Worm (Caenorhabditis elegans) whole organism, L1 larva: Measurements from ENCODE around the gene F20D6.11.

Experiments
- C04F5.9 ChIP-seq: sonication (generic microtip); optimal IDR thresholded peaks from 2 replicates; lab custom pipeline; 2016; ENCODE audit warnings: missing genetic modification characterization, missing compliant biosample characterization
- C16A3.4 ChIP-seq: fragments of 150-350 bp; optimal IDR thresholded peaks from 2 replicates; lab custom pipeline; 2014; ENCODE audit warnings: missing biosample characterization, missing genetic modification characterization
- C34B4.2 ChIP-seq: sonication (generic microtip); optimal IDR thresholded peaks from 2 replicates; lab custom pipeline; 2017; ENCODE audit warnings: mild to moderate bottlenecking, missing genetic modification characterization, missing compliant biosample characterization
- Y116A8C.19 ChIP-seq: sonication (generic microtip); optimal IDR thresholded peaks from 2 replicates; lab custom pipeline; 2016; ENCODE audit warnings: missing compliant biosample characterization, missing genetic modification characterization, borderline replicate concordance
- aha-1 ChIP-seq: fragments of 150-350 bp; optimal IDR thresholded peaks from 2 replicates; lab custom pipeline; 2014; ENCODE audit warnings: missing biosample characterization, missing genetic modification characterization
- blmp-1 ChIP-seq: fragments of 150-350 bp; optimal IDR thresholded peaks from 2 replicates; lab custom pipeline; 2014; ENCODE audit warnings: missing biosample characterization, missing genetic modification characterization
- ceh-63 ChIP-seq: fragments of 200-800 bp; sonication (Bioruptor generic); optimal IDR thresholded peaks from 2 replicates; lab custom pipeline; 2018; ENCODE audit warnings: mild to moderate bottlenecking, missing genetic modification characterization, missing compliant biosample characterization
- ceh-8 ChIP-seq: fragments of 200-800 bp; sonication (Bioruptor generic); optimal IDR thresholded peaks from 2 replicates; lab custom pipeline; 2018; ENCODE audit warnings: mild to moderate bottlenecking, missing genetic modification characterization, moderate library complexity, missing compliant biosample characterization
- ceh-82 ChIP-seq, 3 experiments: fragments of 150-350 bp in 1 of 3; sonication (generic microtip) in 2 of 3; optimal IDR thresholded peaks; 2 replicates each; lab custom pipeline; 2014 to 2017; ENCODE audit warnings: missing biosample characterization in 3 of 3, missing genetic modification characterization in 3 of 3
- dpl-1 ChIP-seq, 3 experiments: fragments of 150-350 bp in 2 of 3; sonication (generic microtip) in 1 of 3; optimal IDR thresholded peaks; 2 replicates each; lab custom pipeline; 2014 to 2017; ENCODE audit warnings: missing biosample characterization in 3 of 3, missing genetic modification characterization in 3 of 3, missing genetic modification reagents in 3 of 3
- efl-1 ChIP-seq, 4 experiments: fragments of 150-350 bp; optimal IDR thresholded peaks in 3 of 4; peaks in 1 of 4; 1 replicate in 1 of 4; 2 replicates in 3 of 4; lab custom pipeline; 2014; ENCODE audit warnings: missing biosample characterization in 2 of 4, missing genetic modification characterization in 2 of 4, missing genetic modification reagents in 2 of 4
- egl-27 ChIP-seq, 2 experiments: fragments of 150-350 bp in 1 of 2; sonication (generic microtip); optimal IDR thresholded peaks; 3 replicates each; lab custom pipeline; 2017 to 2018; ENCODE audit warnings: missing biosample characterization in 2 of 2, missing genetic modification characterization in 2 of 2, missing genetic modification reagents in 2 of 2
- elt-2 ChIP-seq: sonication (generic microtip); optimal IDR thresholded peaks from 2 replicates; lab custom pipeline; 2016; ENCODE audit warnings: missing genetic modification characterization, mild to moderate bottlenecking, inconsistent platforms, missing compliant biosample characterization, missing genetic modification reagents
- elt-3 ChIP-seq, 6 experiments: fragments of 150-350 bp in 1 of 6; sonication (generic microtip); optimal IDR thresholded peaks; 2 replicates each; lab custom pipeline; 2017 to 2018; ENCODE audit warnings: missing biosample characterization in 6 of 6, missing genetic modification characterization in 6 of 6, inconsistent platforms in 1 of 6
- ets-5 ChIP-seq: fragments of 200-800 bp; sonication (Bioruptor generic); IDR thresholded peaks from 2 replicates; pipeline ENCODE4 v1.3.6; 2022; ENCODE audit warnings: missing genetic modification characterization, missing compliant biosample characterization
- fkh-4 ChIP-seq: sonication (generic microtip); optimal IDR thresholded peaks from 2 replicates; lab custom pipeline; 2016; ENCODE audit warnings: missing compliant biosample characterization, missing genetic modification characterization, borderline replicate concordance
- fkh-8 ChIP-seq: sonication (generic microtip); optimal IDR thresholded peaks from 2 replicates; lab custom pipeline; 2016; ENCODE audit warnings: mild to moderate bottlenecking, missing genetic modification characterization, missing compliant biosample characterization
- grh-1 ChIP-seq: fragments of 200-800 bp; sonication (Bioruptor generic); IDR thresholded peaks from 2 replicates; pipeline ENCODE4 v1.3.6; 2022; ENCODE audit warnings: missing genetic modification reagents, missing genetic modification characterization, missing compliant biosample characterization
- irx-1 ChIP-seq: sonication (generic microtip); optimal IDR thresholded peaks from 2 replicates; lab custom pipeline; 2016; ENCODE audit warnings: missing genetic modification characterization, missing compliant biosample characterization
- jun-1 ChIP-seq: fragments of 150-350 bp; optimal IDR thresholded peaks from 2 replicates; lab custom pipeline; 2014; ENCODE audit warnings: missing biosample characterization, missing genetic modification reagents, missing genetic modification characterization
- lin-13 ChIP-seq: fragments of 150-350 bp; optimal IDR thresholded peaks from 2 replicates; lab custom pipeline; 2014; ENCODE audit warnings: missing biosample characterization, missing genetic modification reagents, missing genetic modification characterization
- lin-15B ChIP-seq: fragments of 150-350 bp; sonication (generic microtip); optimal IDR thresholded peaks from 3 replicates; lab custom pipeline; 2014; ENCODE audit warnings: missing biosample characterization, missing genetic modification characterization
- lin-35 ChIP-seq, 2 experiments: fragments of 150-350 bp; optimal IDR thresholded peaks; 2 replicates each; lab custom pipeline; 2014; ENCODE audit warnings: missing biosample characterization in 2 of 2, missing genetic modification characterization in 2 of 2, missing genetic modification reagents in 2 of 2
- lsy-2 ChIP-seq, 2 experiments: fragments of 150-350 bp; optimal IDR thresholded peaks; 2 replicates each; lab custom pipeline; 2014; ENCODE audit warnings: missing biosample characterization in 2 of 2, missing genetic modification characterization in 2 of 2
- mab-9 ChIP-seq: fragments of 200-800 bp; sonication (Bioruptor generic); IDR thresholded peaks from 2 replicates; pipeline ENCODE4 v1.3.6; 2022; ENCODE audit warnings: missing genetic modification reagents, missing genetic modification characterization, missing compliant biosample characterization
- mef-2 ChIP-seq: fragments of 150-350 bp; optimal IDR thresholded peaks from 2 replicates; lab custom pipeline; 2014; ENCODE audit warnings: missing biosample characterization, missing genetic modification characterization
- mep-1 ChIP-seq: fragments of 150-350 bp; optimal IDR thresholded peaks from 2 replicates; lab custom pipeline; 2014; ENCODE audit warnings: missing biosample characterization, missing genetic modification characterization
- nhr-12 ChIP-seq: sonication (generic microtip); optimal IDR thresholded peaks from 2 replicates; lab custom pipeline; 2017; ENCODE audit warnings: missing biosample characterization, missing genetic modification characterization
- nhr-19 ChIP-seq: fragments of 200-800 bp; sonication (Bioruptor generic); conservative IDR thresholded peaks from 2 replicates; pipeline ENCODE4 v1.3.6; 2022; ENCODE audit warnings: missing genetic modification characterization, missing compliant biosample characterization
- nhr-20 ChIP-seq: sonication (generic microtip); optimal IDR thresholded peaks from 2 replicates; lab custom pipeline; 2016; ENCODE audit warnings: mild to moderate bottlenecking, missing genetic modification characterization, missing compliant biosample characterization
- nhr-28 ChIP-seq: fragments of 150-350 bp; optimal IDR thresholded peaks from 2 replicates; lab custom pipeline; 2014; ENCODE audit warnings: missing biosample characterization, missing genetic modification characterization
- nhr-76 ChIP-seq: sonication (generic microtip); optimal IDR thresholded peaks from 2 replicates; lab custom pipeline; 2017; ENCODE audit warnings: missing biosample characterization, missing genetic modification characterization
- nhr-84 ChIP-seq: sonication (generic microtip); optimal IDR thresholded peaks from 2 replicates; lab custom pipeline; 2017; ENCODE audit warnings: missing biosample characterization, missing genetic modification characterization
- pqm-1 ChIP-seq: sonication (generic microtip); optimal IDR thresholded peaks from 3 replicates; lab custom pipeline; 2017; ENCODE audit warnings: missing biosample characterization, missing genetic modification characterization
- rnt-1 ChIP-seq: sonication (generic microtip); optimal IDR thresholded peaks from 2 replicates; lab custom pipeline; 2016; ENCODE audit warnings: mild to moderate bottlenecking, missing genetic modification characterization, moderate library complexity, missing compliant biosample characterization
- snpc-4 ChIP-seq: fragments of 150-350 bp; optimal IDR thresholded peaks from 2 replicates; lab custom pipeline; 2014; ENCODE audit warnings: missing biosample characterization, missing genetic modification characterization
- snu-23 ChIP-seq: sonication (generic microtip); optimal IDR thresholded peaks from 2 replicates; lab custom pipeline; 2016; ENCODE audit warnings: missing genetic modification characterization, missing compliant biosample characterization
- sptf-1 ChIP-seq: fragments of 150-350 bp; optimal IDR thresholded peaks from 2 replicates; lab custom pipeline; 2014; ENCODE audit warnings: missing biosample characterization, missing genetic modification characterization
- swsn-7 ChIP-seq: sonication (generic microtip); optimal IDR thresholded peaks from 2 replicates; lab custom pipeline; 2016; ENCODE audit warnings: missing genetic modification characterization, missing compliant biosample characterization
- tbx-2 ChIP-seq: sonication (generic microtip); optimal IDR thresholded peaks from 2 replicates; lab custom pipeline; 2016; ENCODE audit warnings: missing genetic modification characterization, missing compliant biosample characterization
- tlp-1 ChIP-seq: fragments of 150-350 bp; optimal IDR thresholded peaks from 2 replicates; lab custom pipeline; 2014; ENCODE audit warnings: missing biosample characterization, missing genetic modification characterization
- unc-130 ChIP-seq: fragments of 150-350 bp; optimal IDR thresholded peaks from 2 replicates; lab custom pipeline; 2017; ENCODE audit warnings: missing biosample characterization, missing genetic modification characterization, inconsistent platforms
- unc-30 ChIP-seq: sonication (generic microtip); optimal IDR thresholded peaks from 2 replicates; lab custom pipeline; 2017; ENCODE audit warnings: missing biosample characterization, missing genetic modification characterization
- unc-62 ChIP-seq: fragments of 150-350 bp; optimal IDR thresholded peaks from 2 replicates; lab custom pipeline; 2014; ENCODE audit warnings: missing biosample characterization, missing genetic modification reagents, missing genetic modification characterization
- unc-98 ChIP-seq: fragments of 200-800 bp; sonication (Bioruptor generic); IDR thresholded peaks from 2 replicates; pipeline ENCODE4 v1.3.6; 2022; ENCODE audit warnings: missing genetic modification characterization, missing compliant biosample characterization
- vab-15 ChIP-seq: sonication (generic microtip); optimal IDR thresholded peaks from 2 replicates; lab custom pipeline; 2017; ENCODE audit warnings: missing genotype, mild to moderate bottlenecking, missing genetic modification characterization, missing compliant biosample characterization
- zag-1 ChIP-seq: fragments of 150-350 bp; optimal IDR thresholded peaks from 2 replicates; lab custom pipeline; 2014; ENCODE audit warnings: missing biosample characterization, missing genetic modification characterization
- zip-4 ChIP-seq: fragments of 200-800 bp; sonication (Bioruptor generic); optimal IDR thresholded peaks from 2 replicates; lab custom pipeline; 2018; ENCODE audit warnings: mild to moderate bottlenecking, missing genetic modification characterization, moderate library complexity, missing compliant biosample characterization

The F20D6.11 gene

DNA sequence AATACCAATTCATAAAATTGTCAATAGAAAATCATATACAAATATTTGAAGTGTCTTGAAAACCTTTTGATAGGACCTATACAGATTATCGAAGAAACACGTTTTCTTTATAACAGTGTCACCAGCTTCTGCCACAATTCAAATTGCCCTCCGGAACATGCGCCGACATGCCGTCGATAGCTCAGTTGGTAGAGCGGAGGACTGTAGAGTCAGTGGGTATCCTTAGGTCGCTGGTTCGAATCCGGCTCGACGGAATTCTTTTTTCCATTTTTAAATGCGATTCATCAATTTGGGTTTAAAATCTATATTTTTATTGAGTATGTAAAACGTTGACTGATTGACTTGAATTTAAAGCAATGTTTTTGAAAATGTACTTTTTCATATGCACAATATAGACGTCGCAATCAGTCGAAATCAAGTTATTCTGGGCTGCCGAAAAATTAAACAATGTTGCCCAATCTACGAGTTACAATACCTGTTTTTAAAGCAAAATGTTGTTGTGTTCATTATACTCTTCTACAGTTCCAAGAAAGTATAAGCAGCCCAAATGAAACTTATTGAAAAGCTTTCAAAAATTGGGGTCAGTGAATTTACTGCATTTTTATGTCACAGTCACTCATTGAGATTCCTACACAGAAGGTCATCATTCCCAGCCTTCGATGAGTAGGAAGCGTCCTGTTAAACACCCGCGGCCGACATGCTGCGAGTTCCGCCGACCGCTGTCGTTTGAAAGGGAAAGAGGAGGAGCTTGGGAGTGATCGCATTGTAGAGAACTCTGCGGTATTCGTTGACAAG lies 48.6 kb upstream of the F20D6.11 start (continued):
- TF ChIP-seq dpl-1 (GFP tag; optimal IDR thresholded peaks at IDR 0.05; lab: Kevin White, UChicago) (peak in 2 of 3 experiments; percentile 19 to 24), efl-1 (optimal IDR thresholded peaks at IDR 0.05; lab: Kevin White, UChicago) (peak; percentile 38 to 66), efl-1 (GFP tag; optimal IDR thresholded peaks at IDR 0.05 in 1 of 2; lab: Kevin White, UChicago) (peak in 1 of 2 experiments; percentile 97), fkh-8 (tag; lab: Kevin White, UChicago) (no peak), unc-130 (tag; lab: Kevin White, UChicago) (no peak), sptf-1 (tag; lab: Kevin White, UChicago) (no peak), irx-1 (tag; lab: Kevin White, UChicago) (peak; percentile 66), lin-35 (GFP tag; optimal IDR thresholded peaks at IDR 0.05; lab: Kevin White, UChicago) (peak in 1 of 2 experiments; percentile 62), elt-2 (tag; lab: Kevin White, UChicago) (peak; percentile 90), mab-9 (GFP tag; lab: Robert Waterston, UW) (0 out of 2 replicates have a peak, but pooled peaks have one; percentile 26), ceh-63 (GFP tag; lab: Kevin White, UChicago) (no peak), aha-1 (peak; percentile 24), nhr-28 (no peak), C34B4.2 (no peak), nhr-12 (no peak), ceh-82 (tag; optimal IDR thresholded peaks at IDR 0.05; lab: Kevin White, UChicago) (peak; percentile 47 to 55 (median 54)), unc-30 (tag; lab: Kevin White, UChicago) (no peak), zag-1 (tag; lab: Kevin White, UChicago) (no peak), snu-23 (GFP tag; lab: Kevin White, UChicago) (peak; percentile 81), pqm-1 (tag; lab: Kevin White, UChicago) (no peak), grh-1 (GFP tag; lab: Robert Waterston, UW) (peak; percentile 66; the same call in 1 of the 2 replicates), lin-13 (peak; percentile 61), egl-27 (tag; optimal IDR thresholded peaks at IDR 0.05; lab: Kevin White, UChicago) (no peak), swsn-7 (peak; percentile 86), fkh-4 (tag; lab: Kevin White, UChicago) (peak; percentile 18), mep-1 (tag; lab: Kevin White, UChicago) (peak; percentile 68), vab-15 (tag; lab: Kevin White, UChicago) (no peak), unc-62 (no peak), mef-2 (tag; lab: Kevin White, UChicago) (no peak), blmp-1 (tag; lab: Kevin White, UChicago) (no peak), tlp-1 (tag; lab: Kevin White, UChicago) (no peak), C16A3.4 (tag; lab: Kevin White, UChicago) (peak; percentile 13), nhr-76 (tag; lab: Kevin White, UChicago) (peak; percentile 6), ets-5 (GFP tag; lab: Robert Waterston, UW) (no peak), nhr-20 (peak; percentile 84), unc-98 (GFP tag; lab: Robert Waterston, UW) (no peak), nhr-84 (tag; lab: Kevin White, UChicago) (no peak), elt-3 (tag; optimal IDR thresholded peaks at IDR 0.05; lab: Kevin White, UChicago) (peak in 3 of 6 experiments; percentile 50 to 76 (median 67)), lin-15B (tag; lab: Kevin White, UChicago) (no peak), lsy-2 (tag; optimal IDR thresholded peaks at IDR 0.05; lab: Kevin White, UChicago) (peak; percentile 18 to 70), nhr-19 (GFP tag; lab: Robert Waterston, UW) (peak; percentile 88), Y116A8C.19 (no peak), zip-4 (GFP tag; lab: Kevin White, UChicago) (peak; percentile 58), tbx-2 (tag; lab: Kevin White, UChicago) (peak; percentile 59), C04F5.9 (tag; lab: Kevin White, UChicago) (peak; percentile 19), snpc-4 (peak; percentile 99), jun-1 (tag; lab: Kevin White, UChicago) (peak; percentile 54), rnt-1 (tag; lab: Kevin White, UChicago) (peak; percentile 95), ceh-8 (GFP tag; lab: Kevin White, UChicago) (no peak)
- TF ChIP-seq, all 84 proteins: peak for 45
